Worm (Caenorhabditis elegans) whole organism, L1 larva: ENCODE results near the gene sumv-1.

Experiments
- grh-1 ChIP-seq: fragments of 200-800 bp; sonication (Bioruptor generic); IDR thresholded peaks from 2 replicates; pipeline ENCODE4 v1.3.6; 2022; ENCODE audit warnings: missing genetic modification reagents, missing genetic modification characterization, missing compliant biosample characterization
- lsy-2 ChIP-seq, 2 experiments: fragments of 150-350 bp; optimal IDR thresholded peaks; 2 replicates each; lab custom pipeline; 2014; ENCODE audit warnings: missing biosample characterization in 2 of 2, missing genetic modification characterization in 2 of 2
- nhr-237 ChIP-seq: fragments of 150-350 bp; optimal IDR thresholded peaks from 2 replicates; lab custom pipeline; 2014; ENCODE audit warnings: missing biosample characterization, missing genetic modification characterization
- nhr-47 ChIP-seq: sonication (generic microtip); optimal IDR thresholded peaks from 2 replicates; lab custom pipeline; 2016; ENCODE audit warnings: mild to moderate bottlenecking, missing genetic modification characterization, moderate library complexity, missing compliant biosample characterization
- unc-62 ChIP-seq: fragments of 150-350 bp; optimal IDR thresholded peaks from 2 replicates; lab custom pipeline; 2014; ENCODE audit warnings: missing biosample characterization, missing genetic modification reagents, missing genetic modification characterization

- TF ChIP-seq lsy-2 (tag; optimal IDR thresholded peaks at IDR 0.05; lab: Kevin White, UChicago) (peak in 1 of 2 experiments; percentile 35), nhr-237 (tag; lab: Kevin White, UChicago) (no peak), nhr-47 (tag; lab: Kevin White, UChicago) (no peak), unc-62 (no peak), grh-1 (GFP tag; lab: Robert Waterston, UW) (no peak)
Observed at ce11 chrIII:5201267-5201666, 52.7 kb downstream of the sumv-1 start.
